Fruit fly (Drosophila melanogaster) whole organism, prepupa: Measurements from ENCODE around the gene CG13795.
A peak's percentile ranks its signal among the peaks of the same experiment; 100 is the strongest.

Source experiments
- CG32006 ChIP-seq: fragments of 200-800 bp; sonication (Bioruptor generic); optimal IDR thresholded peaks from 3 replicates; lab custom pipeline; 2017; ENCODE audit warnings: missing biosample characterization, mild to moderate bottlenecking, missing genetic modification characterization
- CG6854 ChIP-seq: fragments of 200-800 bp; sonication (Bioruptor generic); optimal IDR thresholded peaks from 2 replicates; lab custom pipeline; 2017; ENCODE audit warnings: missing biosample characterization, mild to moderate bottlenecking, missing genetic modification characterization
- Ets21C ChIP-seq: fragments of 200-800 bp; sonication (Bioruptor generic); optimal IDR thresholded peaks from 3 replicates; lab custom pipeline; 2016; ENCODE audit warnings: missing biosample characterization, missing genetic modification characterization

dm6 chr2L:7754539-7754938 lies 28.4 kb upstream of the CG13795 start:
- peak; percentile 45 for TF ChIP-seq CG32006 (GFP tag; lab: Kevin White, UChicago)
- no peak for TF ChIP-seq Ets21C (GFP tag; lab: Kevin White, UChicago)
- TF ChIP-seq CG6854 (GFP tag; lab: Kevin White, UChicago): no peak
